Worm (Caenorhabditis elegans) whole organism, late embryonic: Measurements from ENCODE around the gene ZK353.2.

ENCODE experiments used
- C08G9.2 ChIP-seq: sonication (generic microtip); optimal IDR thresholded peaks from 2 replicates; lab custom pipeline; 2016; ENCODE audit warnings: mild to moderate bottlenecking, missing genetic modification characterization, moderate library complexity, missing compliant biosample characterization
- K02D7.2 ChIP-seq: sonication (generic microtip); optimal IDR thresholded peaks from 2 replicates; lab custom pipeline; 2017; ENCODE audit warnings: mild to moderate bottlenecking, missing genetic modification characterization, missing compliant biosample characterization
- T23F11.4 ChIP-seq: fragments of 200-800 bp; sonication (Bioruptor generic); optimal IDR thresholded peaks from 2 replicates; lab custom pipeline; 2018; ENCODE audit warnings: mild to moderate bottlenecking, missing genetic modification characterization, missing compliant biosample characterization
- Y22D7AL.16 ChIP-seq: sonication (generic microtip); optimal IDR thresholded peaks from 2 replicates; lab custom pipeline; 2016; ENCODE audit warnings: missing genetic modification characterization, missing compliant biosample characterization
- ceh-22 ChIP-seq: sonication (generic microtip); optimal IDR thresholded peaks from 2 replicates; lab custom pipeline; 2017; ENCODE audit warnings: missing biosample characterization, missing genetic modification characterization
- ceh-48 ChIP-seq: sonication (generic microtip); optimal IDR thresholded peaks from 2 replicates; lab custom pipeline; 2016; ENCODE audit warnings: missing genetic modification characterization, inconsistent platforms, missing compliant biosample characterization
- ceh-6 ChIP-seq: fragments of 200-800 bp; sonication (Bioruptor generic); optimal IDR thresholded peaks from 2 replicates; lab custom pipeline; 2018; ENCODE audit warnings: mild to moderate bottlenecking, missing genetic modification characterization, missing compliant biosample characterization
- che-1 ChIP-seq: sonication (generic microtip); optimal IDR thresholded peaks from 2 replicates; lab custom pipeline; 2016; ENCODE audit warnings: mild to moderate bottlenecking, missing genetic modification characterization, missing compliant biosample characterization
- elt-2 ChIP-seq: sonication (generic microtip); optimal IDR thresholded peaks from 2 replicates; lab custom pipeline; 2016; ENCODE audit warnings: missing genetic modification reagents, missing genetic modification characterization, missing compliant biosample characterization
- elt-4 ChIP-seq: sonication (generic microtip); optimal IDR thresholded peaks from 2 replicates; lab custom pipeline; 2016; ENCODE audit warnings: missing genetic modification characterization, missing compliant biosample characterization
- ets-4 ChIP-seq: sonication (generic microtip); optimal IDR thresholded peaks from 2 replicates; lab custom pipeline; 2016; ENCODE audit warnings: missing genetic modification characterization, missing compliant biosample characterization
- fkh-6 ChIP-seq: sonication (generic microtip); optimal IDR thresholded peaks from 2 replicates; lab custom pipeline; 2016; ENCODE audit warnings: missing genetic modification characterization, missing compliant biosample characterization
- gmeb-2 ChIP-seq: sonication (generic microtip); optimal IDR thresholded peaks from 2 replicates; lab custom pipeline; 2016; ENCODE audit warnings: missing genetic modification characterization, inconsistent platforms, missing compliant biosample characterization
- hlh-13 ChIP-seq: fragments of 200-800 bp; sonication (Bioruptor generic); optimal IDR thresholded peaks from 2 replicates; lab custom pipeline; 2018; ENCODE audit warnings: mild to moderate bottlenecking, missing genetic modification characterization, missing compliant biosample characterization
- mec-3 ChIP-seq: sonication (generic microtip); optimal IDR thresholded peaks from 2 replicates; lab custom pipeline; 2016; ENCODE audit warnings: borderline replicate concordance, missing genetic modification characterization, missing compliant biosample characterization
- nhr-232 ChIP-seq: sonication (generic microtip); optimal IDR thresholded peaks from 2 replicates; lab custom pipeline; 2016; ENCODE audit warnings: missing genetic modification characterization, missing compliant biosample characterization
- pat-9 ChIP-seq: fragments of 200-800 bp; sonication (Bioruptor generic); optimal IDR thresholded peaks from 2 replicates; lab custom pipeline; 2018; ENCODE audit warnings: mild to moderate bottlenecking, missing genetic modification characterization, moderate library complexity, missing compliant biosample characterization
- pax-1 ChIP-seq: fragments of 150-350 bp; optimal IDR thresholded peaks from 2 replicates; lab custom pipeline; 2014; ENCODE audit warnings: missing biosample characterization, missing genetic modification characterization
- pha-4 ChIP-seq: fragments of 150-350 bp; optimal IDR thresholded peaks from 2 replicates; lab custom pipeline; 2018; ENCODE audit warnings: missing biosample characterization, missing genetic modification reagents, missing genetic modification characterization
- pqm-1 ChIP-seq: sonication (generic microtip); optimal IDR thresholded peaks from 2 replicates; lab custom pipeline; 2016; ENCODE audit warnings: missing genetic modification characterization, missing compliant biosample characterization
- sox-4 ChIP-seq: sonication (generic microtip); optimal IDR thresholded peaks from 2 replicates; lab custom pipeline; 2017; ENCODE audit warnings: mild to moderate bottlenecking, missing genetic modification characterization, inconsistent platforms, missing compliant biosample characterization
- tbx-2 ChIP-seq: sonication (generic microtip); optimal IDR thresholded peaks from 2 replicates; lab custom pipeline; 2016; ENCODE audit warnings: missing genetic modification characterization, missing compliant biosample characterization
- tbx-7 ChIP-seq: sonication (generic microtip); optimal IDR thresholded peaks from 2 replicates; lab custom pipeline; 2016; ENCODE audit warnings: missing genotype, missing genetic modification characterization, missing compliant biosample characterization
- unc-3 ChIP-seq, 2 experiments: fragments of 200-800 bp in 1 of 2; sonication (Bioruptor generic) in 1 of 2; sonication (generic microtip) in 1 of 2; conservative IDR thresholded peaks in 1 of 2; optimal IDR thresholded peaks in 1 of 2; 2 replicates each; pipeline versions ENCODE4 v1.3.6 to Lab custom; 2016 to 2022; ENCODE audit warnings: missing compliant biosample characterization in 2 of 2, missing genetic modification characterization in 2 of 2, missing genetic modification reagents in 1 of 2
- unc-55 ChIP-seq: sonication (generic microtip); optimal IDR thresholded peaks from 2 replicates; lab custom pipeline; 2017; ENCODE audit warnings: missing biosample characterization, missing genetic modification reagents, missing genetic modification characterization
- unc-86 ChIP-seq: sonication (generic microtip); optimal IDR thresholded peaks from 2 replicates; lab custom pipeline; 2016; ENCODE audit warnings: missing genetic modification characterization, missing compliant biosample characterization

Gene ZK353.2

DNA sequence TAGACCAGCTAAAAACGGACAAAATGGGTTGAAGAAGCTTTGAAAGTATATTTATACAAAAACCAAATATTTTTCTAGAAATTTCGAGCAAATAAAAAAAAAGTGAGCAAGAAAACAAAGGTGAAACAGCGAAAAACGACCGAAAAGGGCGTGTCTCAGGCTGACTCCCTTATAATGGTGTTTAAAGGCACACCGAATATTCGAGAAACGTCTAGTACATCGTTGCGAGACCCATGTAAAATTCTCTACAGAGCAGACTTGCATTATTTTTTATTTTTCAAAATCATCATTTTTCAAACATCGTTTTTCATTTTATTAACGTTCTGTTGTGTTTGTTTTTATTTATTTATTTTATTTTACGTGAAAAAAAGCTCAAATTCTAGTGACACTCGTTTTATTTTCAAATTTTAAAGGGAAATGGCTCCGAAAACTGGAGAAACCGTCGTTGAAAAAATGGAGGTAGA, 48.5 kb downstream of the ZK353.2 start, which contains the start of gene rpn-3 (continued):
- no peak for TF ChIP-seq che-1 (tag; lab: Kevin White, UChicago)
- TF ChIP-seq T23F11.4: no peak
- TF ChIP-seq unc-86: peak; percentile 66
- TF ChIP-seq gmeb-2 (tag; lab: Kevin White, UChicago): no peak
- TF ChIP-seq unc-3 (GFP tag; conservative IDR thresholded peaks at IDR 0.05; lab: Robert Waterston, UW): no peak
- no peak for TF ChIP-seq unc-3 (tag; optimal IDR thresholded peaks at IDR 0.05; lab: Kevin White, UChicago)
- TF ChIP-seq pat-9 (tag; lab: Kevin White, UChicago): no peak
- TF ChIP-seq tbx-2: peak; percentile 84
- TF ChIP-seq elt-2 (tag; lab: Kevin White, UChicago): peak; percentile 34
- no peak for TF ChIP-seq ceh-22 (tag; lab: Kevin White, UChicago)
- peak; percentile 97 for TF ChIP-seq pax-1 (tag; lab: Kevin White, UChicago)
- TF ChIP-seq ceh-48 (tag; lab: Kevin White, UChicago): peak; percentile 8
- TF ChIP-seq ets-4 (tag; lab: Kevin White, UChicago): peak; percentile 67
- no peak for TF ChIP-seq elt-4 (tag; lab: Kevin White, UChicago)
- TF ChIP-seq mec-3: no peak
- TF ChIP-seq Y22D7AL.16 (tag; lab: Kevin White, UChicago): no peak
- TF ChIP-seq fkh-6 (tag; lab: Kevin White, UChicago): no peak
- peak; percentile 7 for TF ChIP-seq pqm-1
- no peak for TF ChIP-seq hlh-13 (GFP tag; lab: Kevin White, UChicago)
- no peak for TF ChIP-seq nhr-232 (tag; lab: Kevin White, UChicago)
- TF ChIP-seq pha-4 (tag; lab: Kevin White, UChicago): no peak
- TF ChIP-seq K02D7.2: no peak
- TF ChIP-seq unc-55: peak; percentile 94
- TF ChIP-seq tbx-7 (tag; lab: Kevin White, UChicago): no peak
- TF ChIP-seq ceh-6 (GFP tag; lab: Kevin White, UChicago): peak; percentile 16
- no peak for TF ChIP-seq C08G9.2
- peak; percentile 28 for TF ChIP-seq sox-4 (tag; lab: Kevin White, UChicago)
